Fruit fly (Drosophila melanogaster) whole organism, pupa: ENCODE results near the gene gro.

Experiments
- CG13204 ChIP-seq: fragments of 200-800 bp; sonication (Bioruptor generic); optimal IDR thresholded peaks from 2 replicates; lab custom pipeline; 2018; ENCODE audit warnings: missing biosample characterization, mild to moderate bottlenecking, missing genetic modification characterization, moderate library complexity
- rn ChIP-seq: fragments of 200-800 bp; sonication (Bioruptor generic); IDR thresholded peaks from 2 replicates; pipeline ENCODE4 v1.3.6; 2022; ENCODE audit warnings: missing biosample characterization, missing genetic modification characterization

dm6 chr3R:26031968-26032610, 9.4 kb upstream of the gro start:
- TF ChIP-seq CG13204 (GFP tag; lab: Kevin White, UChicago): no peak
- no peak for TF ChIP-seq rn
